Worm (Caenorhabditis elegans) whole organism, early embryonic: ENCODE measurements around the gene igcm-1.

Source experiments
- ama-1 ChIP-seq: fragments of 150-350 bp; optimal IDR thresholded peaks from 2 replicates; lab custom pipeline; 2014
- hmg-4 ChIP-seq: fragments of 200-800 bp; sonication (Bioruptor generic); optimal IDR thresholded peaks from 2 replicates; lab custom pipeline; 2018; ENCODE audit warnings: mild to moderate bottlenecking, missing genetic modification characterization, missing compliant biosample characterization
- pes-1 ChIP-seq: fragments of 200-800 bp; sonication (Bioruptor generic); IDR thresholded peaks from 2 replicates; pipeline ENCODE4 v1.3.6; 2022; ENCODE audit warnings: missing genetic modification reagents, missing genetic modification characterization, missing compliant biosample characterization
- tra-4 ChIP-seq: sonication (generic microtip); optimal IDR thresholded peaks from 2 replicates; lab custom pipeline; 2017; ENCODE audit warnings: missing genetic modification characterization, missing compliant biosample characterization

- TF ChIP-seq tra-4 (tag; lab: Kevin White, UChicago) (no peak), ama-1 (no peak), hmg-4 (GFP tag; lab: Kevin White, UChicago) (no peak), pes-1 (GFP tag; lab: Robert Waterston, UW) (no peak)
Observed at ce11 chrX:813063-813462, 38.3 kb downstream of the igcm-1 start, which contains the start of gene F25E2.3.
